Worm (Caenorhabditis elegans): ENCODE measurements around the gene col-186.

ce11 chrX:15944198-15944597 is 7.1 kb upstream of the col-186 start:
- TF ChIP-seq ama-1 (optimal IDR thresholded peaks at IDR 0.05) (no peak), B0310.2 (tag; optimal IDR thresholded peaks at IDR 0.05) (no peak), pes-1 (GFP tag; IDR thresholded peaks at IDR 0.05) (no peak), hnd-1 (tag; optimal IDR thresholded peaks at IDR 0.05) (no peak), scrt-1 (GFP tag; IDR thresholded peaks at IDR 0.05) (no peak)
